Fruit fly (Drosophila melanogaster): ENCODE data around the gene Nup153.

dm6 chrX:16579978-16580377, 19.1 kb upstream of the Nup153 start:
- TF ChIP-seq Dll (optimal IDR thresholded peaks at IDR 0.05) (no peak), pan (optimal IDR thresholded peaks at IDR 0.05) (no peak), CG8478 (optimal IDR thresholded peaks at IDR 0.05) (no peak), usp (GFP tag; optimal IDR thresholded peaks at IDR 0.05) (no peak)

Measured in whole organism.